Worm (Caenorhabditis elegans) whole organism, young adult: ENCODE data around the gene R05H5.7.

Experiments
- B0336.3 ChIP-seq: fragments of 200-800 bp; sonication (Bioruptor generic); IDR thresholded peaks from 2 replicates; pipeline ENCODE4 v1.3.6; 2022; ENCODE audit warnings: missing genetic modification characterization, missing compliant biosample characterization
- C06A6.2 ChIP-seq: fragments of 200-800 bp; sonication (Bioruptor generic); conservative IDR thresholded peaks from 2 replicates; pipeline ENCODE4 v1.3.6; 2022; ENCODE audit warnings: missing genetic modification characterization, missing compliant biosample characterization
- F22D6.2 ChIP-seq: sonication (generic microtip); optimal IDR thresholded peaks from 2 replicates; lab custom pipeline; 2016; ENCODE audit warnings: mild to moderate bottlenecking, missing genetic modification characterization, missing compliant biosample characterization
- F52B5.7 ChIP-seq: sonication (generic microtip); optimal IDR thresholded peaks from 2 replicates; lab custom pipeline; 2016; ENCODE audit warnings: mild to moderate bottlenecking, missing genetic modification characterization, missing compliant biosample characterization
- F55B11.4 ChIP-seq: sonication (generic microtip); optimal IDR thresholded peaks from 2 replicates; lab custom pipeline; 2016; ENCODE audit warnings: missing compliant biosample characterization, missing genetic modification characterization, borderline replicate concordance; ENCODE audit not compliant: insufficient read depth
- F57C9.4 ChIP-seq: sonication (generic microtip); optimal IDR thresholded peaks from 2 replicates; lab custom pipeline; 2017; ENCODE audit warnings: mild to moderate bottlenecking, missing genetic modification characterization, missing compliant biosample characterization
- Y79H2A.3 ChIP-seq: fragments of 200-800 bp; sonication (Bioruptor generic); conservative IDR thresholded peaks from 2 replicates; pipeline ENCODE4 v1.3.6; 2022; ENCODE audit warnings: missing genetic modification reagents, missing genetic modification characterization, missing compliant biosample characterization
- ZK185.1 ChIP-seq: sonication (generic microtip); optimal IDR thresholded peaks from 2 replicates; lab custom pipeline; 2016; ENCODE audit warnings: mild to moderate bottlenecking, missing genetic modification characterization, missing compliant biosample characterization; ENCODE audit not compliant: poor library complexity, severe bottlenecking
- atf-7 ChIP-seq: sonication (generic microtip); optimal IDR thresholded peaks from 2 replicates; lab custom pipeline; 2017; ENCODE audit warnings: mild to moderate bottlenecking, missing genetic modification characterization, missing compliant biosample characterization
- athp-1 ChIP-seq: sonication (generic microtip); optimal IDR thresholded peaks from 2 replicates; lab custom pipeline; 2017; ENCODE audit warnings: mild to moderate bottlenecking, missing genetic modification characterization, missing compliant biosample characterization
- attf-3 ChIP-seq: fragments of 200-800 bp; sonication (Bioruptor generic); conservative IDR thresholded peaks from 2 replicates; pipeline ENCODE4 v1.3.6; 2022; ENCODE audit warnings: missing genetic modification reagents, missing genetic modification characterization, missing compliant biosample characterization
- attf-5 ChIP-seq: fragments of 200-800 bp; sonication (Bioruptor generic); optimal IDR thresholded peaks from 2 replicates; lab custom pipeline; 2018; ENCODE audit warnings: mild to moderate bottlenecking, missing genetic modification characterization, missing compliant biosample characterization
- attf-6 ChIP-seq: fragments of 200-800 bp; sonication (Bioruptor generic); IDR thresholded peaks from 2 replicates; pipeline ENCODE4 v1.3.6; 2022; ENCODE audit warnings: missing genetic modification reagents, missing genetic modification characterization, missing compliant biosample characterization
- bed-2 ChIP-seq: fragments of 200-800 bp; sonication (Bioruptor generic); IDR thresholded peaks from 2 replicates; pipeline ENCODE4 v1.3.6; 2022; ENCODE audit warnings: missing genetic modification reagents, missing genetic modification characterization, missing compliant biosample characterization
- cebp-1 ChIP-seq, 2 experiments: fragments of 200-800 bp in 1 of 2; sonication (Bioruptor generic) in 1 of 2; sonication (generic microtip) in 1 of 2; IDR thresholded peaks in 1 of 2; optimal IDR thresholded peaks in 1 of 2; 2 replicates each; pipeline versions ENCODE4 v1.3.6 to Lab custom; 2017 to 2022; ENCODE audit warnings: missing compliant biosample characterization in 2 of 2, missing genetic modification characterization in 2 of 2, mild to moderate bottlenecking in 1 of 2, missing genetic modification reagents in 1 of 2, moderate library complexity in 1 of 2
- ceh-100 ChIP-seq: fragments of 200-800 bp; sonication (Bioruptor generic); IDR thresholded peaks from 2 replicates; pipeline ENCODE4 v1.3.6; 2022; ENCODE audit warnings: missing genetic modification reagents, missing genetic modification characterization, missing compliant biosample characterization
- ceh-27 ChIP-seq: fragments of 200-800 bp; sonication (Bioruptor generic); optimal IDR thresholded peaks from 2 replicates; lab custom pipeline; 2018; ENCODE audit warnings: mild to moderate bottlenecking, missing genetic modification characterization, moderate library complexity, missing compliant biosample characterization
- ceh-40 ChIP-seq: fragments of 200-800 bp; sonication (Bioruptor generic); IDR thresholded peaks from 2 replicates; pipeline ENCODE4 v1.3.6; 2022; ENCODE audit warnings: missing genetic modification characterization, missing compliant biosample characterization
- ceh-79 ChIP-seq: sonication (generic microtip); optimal IDR thresholded peaks from 2 replicates; lab custom pipeline; 2017; ENCODE audit warnings: mild to moderate bottlenecking, missing genetic modification characterization, missing compliant biosample characterization
- die-1 ChIP-seq: sonication (generic microtip); optimal IDR thresholded peaks from 2 replicates; lab custom pipeline; 2016; ENCODE audit warnings: missing genotype, mild to moderate bottlenecking, missing genetic modification characterization, missing compliant biosample characterization
- dpff-1 ChIP-seq: sonication (generic microtip); optimal IDR thresholded peaks from 2 replicates; lab custom pipeline; 2017; ENCODE audit warnings: mild to moderate bottlenecking, missing genetic modification characterization, missing compliant biosample characterization
- dpl-1 ChIP-seq: fragments of 150-350 bp; optimal IDR thresholded peaks from 2 replicates; lab custom pipeline; 2014; ENCODE audit warnings: missing biosample characterization, missing genetic modification reagents, missing genetic modification characterization
- efl-1 ChIP-seq: fragments of 150-350 bp; optimal IDR thresholded peaks from 2 replicates; lab custom pipeline; 2014; ENCODE audit warnings: missing biosample characterization, missing genetic modification reagents, missing genetic modification characterization
- egrh-3 ChIP-seq: fragments of 200-800 bp; sonication (Bioruptor generic); IDR thresholded peaks from 2 replicates; pipeline ENCODE4 v1.3.6; 2022; ENCODE audit warnings: missing genetic modification reagents, missing genetic modification characterization, missing compliant biosample characterization
- ekl-4 ChIP-seq: fragments of 200-800 bp; sonication (Bioruptor generic); IDR thresholded peaks from 2 replicates; pipeline ENCODE4 v1.3.6; 2022; ENCODE audit warnings: missing genetic modification reagents, missing genetic modification characterization, missing compliant biosample characterization
- gei-17 ChIP-seq: fragments of 200-800 bp; sonication (Bioruptor generic); optimal IDR thresholded peaks from 2 replicates; lab custom pipeline; 2018; ENCODE audit warnings: mild to moderate bottlenecking, missing genetic modification characterization, missing compliant biosample characterization
- hlh-26 ChIP-seq: fragments of 200-800 bp; sonication (Bioruptor generic); conservative IDR thresholded peaks from 2 replicates; pipeline ENCODE4 v1.3.6; 2022; ENCODE audit warnings: missing genetic modification reagents, missing genetic modification characterization, missing compliant biosample characterization
- lag-1 ChIP-seq: fragments of 200-800 bp; sonication (Bioruptor generic); IDR thresholded peaks from 2 replicates; pipeline ENCODE4 v1.3.6; 2022; ENCODE audit warnings: missing genetic modification reagents, missing genetic modification characterization, missing compliant biosample characterization
- lin-40 ChIP-seq: sonication (generic microtip); optimal IDR thresholded peaks from 2 replicates; lab custom pipeline; 2016; ENCODE audit warnings: missing genetic modification characterization, mild to moderate bottlenecking, missing compliant biosample characterization, missing genotype, missing genetic modification reagents
- lsl-1 ChIP-seq: fragments of 200-800 bp; sonication (Bioruptor generic); optimal IDR thresholded peaks from 2 replicates; lab custom pipeline; 2018; ENCODE audit warnings: mild to moderate bottlenecking, missing genetic modification characterization, moderate library complexity, missing compliant biosample characterization
- lsy-27 ChIP-seq: sonication (generic microtip); optimal IDR thresholded peaks from 2 replicates; lab custom pipeline; 2017; ENCODE audit warnings: missing genetic modification characterization, mild to moderate bottlenecking, missing compliant biosample characterization, antibody characterized with exemption, missing genotype, borderline replicate concordance; ENCODE audit not compliant: insufficient read depth
- madf-3 ChIP-seq: fragments of 200-800 bp; sonication (Bioruptor generic); IDR thresholded peaks from 2 replicates; pipeline ENCODE4 v1.3.6; 2022; ENCODE audit warnings: missing genetic modification reagents, missing genetic modification characterization, missing compliant biosample characterization
- madf-8 ChIP-seq: fragments of 200-800 bp; sonication (Bioruptor generic); conservative IDR thresholded peaks from 2 replicates; pipeline ENCODE4 v1.3.6; 2022; ENCODE audit warnings: missing genetic modification reagents, missing genetic modification characterization, missing compliant biosample characterization
- mcd-1 ChIP-seq: fragments of 200-800 bp; sonication (Bioruptor generic); IDR thresholded peaks from 2 replicates; pipeline ENCODE4 v1.3.6; 2022; ENCODE audit warnings: missing genetic modification reagents, missing genetic modification characterization, missing compliant biosample characterization
- mxl-1 ChIP-seq: sonication (generic microtip); optimal IDR thresholded peaks from 2 replicates; lab custom pipeline; 2016; ENCODE audit warnings: missing genetic modification characterization, missing compliant biosample characterization
- nfya-2 ChIP-seq: fragments of 200-800 bp; sonication (Bioruptor generic); IDR thresholded peaks from 2 replicates; pipeline ENCODE4 v1.3.6; 2022; ENCODE audit warnings: missing genetic modification reagents, missing genetic modification characterization, missing compliant biosample characterization
- nhr-179 ChIP-seq: sonication (generic microtip); optimal IDR thresholded peaks from 2 replicates; lab custom pipeline; 2016; ENCODE audit warnings: mild to moderate bottlenecking, missing genetic modification characterization, missing compliant biosample characterization
- nhr-80 ChIP-seq: sonication (generic microtip); optimal IDR thresholded peaks from 2 replicates; lab custom pipeline; 2016; ENCODE audit warnings: missing genetic modification characterization, missing compliant biosample characterization
- rec-8 ChIP-seq, 2 experiments: sonication (generic microtip); optimal IDR thresholded peaks; 2 replicates each; lab custom pipeline; 2016; ENCODE audit warnings: mild to moderate bottlenecking in 2 of 2, missing genetic modification characterization in 2 of 2, missing genetic modification reagents in 2 of 2, missing genotype in 2 of 2, missing biosample characterization in 1 of 2, missing compliant biosample characterization in 1 of 2, moderate library complexity in 1 of 2
- sea-2 ChIP-seq: fragments of 200-800 bp; sonication (Bioruptor generic); IDR thresholded peaks from 2 replicates; pipeline ENCODE4 v1.3.6; 2022; ENCODE audit warnings: missing genetic modification characterization, missing compliant biosample characterization
- snpc-1.3 ChIP-seq: sonication (generic microtip); optimal IDR thresholded peaks from 2 replicates; lab custom pipeline; 2017; ENCODE audit warnings: missing genetic modification characterization, mild to moderate bottlenecking, missing compliant biosample characterization, antibody characterized with exemption, moderate library complexity, missing genotype, missing genetic modification reagents; ENCODE audit not compliant: insufficient read depth
- somi-1 ChIP-seq: fragments of 200-800 bp; sonication (Bioruptor generic); optimal IDR thresholded peaks from 2 replicates; lab custom pipeline; 2018; ENCODE audit warnings: mild to moderate bottlenecking, missing genetic modification characterization, missing compliant biosample characterization
- tbx-9 ChIP-seq: sonication (generic microtip); optimal IDR thresholded peaks from 2 replicates; lab custom pipeline; 2016; ENCODE audit warnings: borderline replicate concordance, missing genetic modification characterization, inconsistent platforms, missing compliant biosample characterization
- xnd-1 ChIP-seq: sonication (generic microtip); optimal IDR thresholded peaks from 2 replicates; lab custom pipeline; 2016; ENCODE audit warnings: missing genotype, missing genetic modification reagents, missing genetic modification characterization, missing compliant biosample characterization
- zfh-2 ChIP-seq: fragments of 200-800 bp; sonication (Bioruptor generic); conservative IDR thresholded peaks from 2 replicates; pipeline ENCODE4 v1.3.6; 2022; ENCODE audit warnings: missing genetic modification reagents, missing genetic modification characterization, missing compliant biosample characterization
- ztf-18 ChIP-seq: sonication (generic microtip); optimal IDR thresholded peaks from 2 replicates; lab custom pipeline; 2016; ENCODE audit warnings: missing genotype, mild to moderate bottlenecking, missing genetic modification characterization, missing compliant biosample characterization
- ztf-22 ChIP-seq: fragments of 200-800 bp; sonication (Bioruptor generic); optimal IDR thresholded peaks from 2 replicates; lab custom pipeline; 2018; ENCODE audit warnings: mild to moderate bottlenecking, missing genetic modification characterization, moderate library complexity, missing compliant biosample characterization
- ztf-26 ChIP-seq: sonication (generic microtip); optimal IDR thresholded peaks from 2 replicates; lab custom pipeline; 2017; ENCODE audit warnings: missing genetic modification characterization, missing compliant biosample characterization

R05H5.7 gene

ce11 chrII:10174338-10174737, 18.0 kb upstream of the R05H5.7 start, which contains the start of gene F33H1.4 (continued):
- no peak for TF ChIP-seq nfya-2 (GFP tag; lab: Robert Waterston, UW)
- no peak for TF ChIP-seq tbx-9
- no peak for TF ChIP-seq ceh-79 (tag; lab: Kevin White, UChicago)
- TF ChIP-seq B0336.3 = 0 out of 2 replicates have a peak, but pooled peaks have one; percentile 48
- no peak for TF ChIP-seq efl-1 (GFP tag; lab: Kevin White, UChicago)
- no peak for TF ChIP-seq C06A6.2 (GFP tag; lab: Robert Waterston, UW)
- TF ChIP-seq attf-6 (GFP tag; lab: Robert Waterston, UW) = no peak
- no peak for TF ChIP-seq lin-40 (tag; lab: Kevin White, UChicago)
- TF ChIP-seq F55B11.4 (tag; lab: Kevin White, UChicago) = no peak
- no peak for TF ChIP-seq mxl-1 (tag; lab: Kevin White, UChicago)
- no peak for TF ChIP-seq F22D6.2 (tag; lab: Kevin White, UChicago)
- TF ChIP-seq nhr-179 (tag; lab: Kevin White, UChicago) = no peak
- no peak for TF ChIP-seq atf-7 (tag; lab: Kevin White, UChicago)
- no peak for TF ChIP-seq ztf-18 (tag; lab: Kevin White, UChicago)
- no peak for TF ChIP-seq Y79H2A.3
- TF ChIP-seq ceh-27 (GFP tag; lab: Kevin White, UChicago) = peak; percentile 63
- no peak; the same call in 1 of the 2 replicates for TF ChIP-seq attf-3 (GFP tag; lab: Robert Waterston, UW)
- no peak for TF ChIP-seq dpff-1 (tag; lab: Kevin White, UChicago)
- no peak for TF ChIP-seq die-1 (tag; lab: Kevin White, UChicago)
- TF ChIP-seq dpl-1 (GFP tag; lab: Kevin White, UChicago) = no peak
- no peak for TF ChIP-seq ztf-22 (GFP tag; lab: Kevin White, UChicago)
- TF ChIP-seq nhr-80 (tag; lab: Kevin White, UChicago) = no peak
- TF ChIP-seq ceh-40 (GFP tag; lab: Robert Waterston, UW) = no peak
- no peak for TF ChIP-seq F52B5.7 (tag; lab: Kevin White, UChicago)
- no peak for TF ChIP-seq gei-17 (GFP tag; lab: Kevin White, UChicago)
- peak; percentile 62; the same call in 1 of the 2 replicates for TF ChIP-seq ekl-4 (GFP tag; lab: Robert Waterston, UW)
- TF ChIP-seq somi-1 (GFP tag; lab: Kevin White, UChicago) = no peak
- TF ChIP-seq lsy-27 = no peak
- peak; percentile 44 for TF ChIP-seq attf-5
- no peak for TF ChIP-seq cebp-1 (GFP tag; IDR thresholded peaks at IDR 0.05; lab: Robert Waterston, UW)
- peak; percentile 79 for TF ChIP-seq cebp-1 (tag; optimal IDR thresholded peaks at IDR 0.05; lab: Kevin White, UChicago)
- TF ChIP-seq egrh-3 (GFP tag; lab: Robert Waterston, UW) = 0 out of 2 replicates have a peak, but pooled peaks have one; percentile 10
- TF ChIP-seq ZK185.1 (tag; lab: Kevin White, UChicago) = peak; percentile 50
- no peak for TF ChIP-seq ztf-26 (tag; lab: Kevin White, UChicago)
- no peak for TF ChIP-seq sea-2 (GFP tag; lab: Robert Waterston, UW)
- no peak for TF ChIP-seq bed-2 (GFP tag; lab: Robert Waterston, UW)
- TF ChIP-seq lag-1 (GFP tag; lab: Robert Waterston, UW) = no peak
- no peak for TF ChIP-seq xnd-1
- no peak for TF ChIP-seq snpc-1.3 (tag; lab: Kevin White, UChicago)
- TF ChIP-seq rec-8 (tag; optimal IDR thresholded peaks at IDR 0.05; lab: Kevin White, UChicago) = no peak
- peak; percentile 91 for TF ChIP-seq madf-3 (GFP tag; lab: Robert Waterston, UW)
- TF ChIP-seq hlh-26 = no peak
- peak; percentile 33 for TF ChIP-seq lsl-1 (GFP tag; lab: Kevin White, UChicago)
- TF ChIP-seq zfh-2 (GFP tag; lab: Robert Waterston, UW) = peak; percentile 22; the same call in 1 of the 2 replicates
- TF ChIP-seq F57C9.4 (tag; lab: Kevin White, UChicago) = no peak
- peak; percentile 12; the same call in 1 of the 2 replicates for TF ChIP-seq ceh-100
- no peak for TF ChIP-seq madf-8 (GFP tag; lab: Robert Waterston, UW)
- peak; percentile 59 for TF ChIP-seq mcd-1 (GFP tag; lab: Robert Waterston, UW)
- no peak for TF ChIP-seq athp-1 (tag; lab: Kevin White, UChicago)
